Worm (Caenorhabditis elegans): ENCODE data around the gene clec-61.

The clec-61 gene

ce11 chrII:10490329-10490728 is at the start of gene clec-61:
Gene clec-61 (minus strand): TSS chrII:10490537.
- TF ChIP-seq repo-1 (tag; optimal IDR thresholded peaks at IDR 0.05) (no peak), hsf-1 (GFP tag; IDR thresholded peaks at IDR 0.05) (no peak), hmg-20 (GFP tag; IDR thresholded peaks at IDR 0.05) (no peak), attf-6 (GFP tag; IDR thresholded peaks at IDR 0.05) (no peak), hrde-1 (tag; optimal IDR thresholded peaks at IDR 0.05; ENCODE audit: borderline replicate concordance) (no peak), F57C9.4 (tag; optimal IDR thresholded peaks at IDR 0.05) (no peak), nfyb-1 (GFP tag; IDR thresholded peaks at IDR 0.05) (no peak), B0336.3 (GFP tag; IDR thresholded peaks at IDR 0.05) (no peak), madf-3 (GFP tag; IDR thresholded peaks at IDR 0.05) (no peak), nhr-80 (tag; optimal IDR thresholded peaks at IDR 0.05) (no peak), dox-1 (GFP tag; IDR thresholded peaks at IDR 0.05) (no peak), ekl-4 (GFP tag; IDR thresholded peaks at IDR 0.05) (no peak), zim-3 (tag; optimal IDR thresholded peaks at IDR 0.05) (no peak), K12H6.12 (tag; optimal IDR thresholded peaks at IDR 0.05) (no peak)

- TF ChIP-seq tlf-1 (GFP tag; optimal IDR thresholded peaks at IDR 0.05), result no peak
- TF ChIP-seq gei-17 (GFP tag; optimal IDR thresholded peaks at IDR 0.05), result no peak
- no peak for TF ChIP-seq bed-2 (GFP tag; IDR thresholded peaks at IDR 0.05)
- no peak for TF ChIP-seq lin-26 (GFP tag; IDR thresholded peaks at IDR 0.05)
- no peak for TF ChIP-seq madf-8 (GFP tag; conservative IDR thresholded peaks at IDR 0.05)
- TF ChIP-seq hrde-1 (tag; optimal IDR thresholded peaks at IDR 0.05; ENCODE audit: borderline replicate concordance), result peak; percentile 5
- no peak for TF ChIP-seq C06A6.2 (GFP tag; conservative IDR thresholded peaks at IDR 0.05)
Measured at ce11 chrII:10539232-10539631, 48.9 kb upstream of the clec-61 start, which contains the start of gene R166.3. Gene R166.3 (minus strand): TSS chrII:10539332.

DNA sequence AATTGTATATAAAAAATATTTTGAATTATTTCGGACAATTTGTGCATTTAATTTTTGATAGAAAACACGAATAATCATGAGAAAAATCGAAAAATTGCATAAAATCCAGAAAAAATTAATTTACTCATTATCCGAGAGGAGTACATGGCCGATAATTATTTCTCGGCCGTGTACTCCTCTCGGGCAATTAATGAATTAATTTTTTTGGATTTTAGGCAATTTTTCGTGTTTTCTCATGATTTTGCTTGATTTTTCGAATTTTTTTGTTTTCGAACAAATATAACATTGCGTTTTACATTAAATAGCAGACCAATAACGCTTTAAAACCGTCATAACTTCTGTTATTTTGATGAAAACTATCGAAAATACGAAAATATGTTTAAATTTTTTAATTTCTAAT is 47.7 kb upstream of the clec-61 start:
- TF ChIP-seq nfyb-1 (GFP tag; IDR thresholded peaks at IDR 0.05), result no peak
- no peak for TF ChIP-seq ceh-91 (GFP tag; IDR thresholded peaks at IDR 0.05)
- TF ChIP-seq lir-1 (GFP tag; conservative IDR thresholded peaks at IDR 0.05), result no peak
- TF ChIP-seq nfya-1 (tag; optimal IDR thresholded peaks at IDR 0.05; ENCODE audit: borderline replicate concordance, insufficient read depth), result no peak
- TF ChIP-seq D2030.7 (GFP tag; IDR thresholded peaks at IDR 0.05), result peak; percentile 45
- no peak for TF ChIP-seq rpc-1 (optimal IDR thresholded peaks at IDR 0.05)
- TF ChIP-seq rpc-1 (tag; optimal IDR thresholded peaks at IDR 0.05), result no peak
- TF ChIP-seq ceh-40 (GFP tag; IDR thresholded peaks at IDR 0.05), result no peak
- 0 out of 2 replicates have a peak, but pooled peaks have one; percentile 53 for TF ChIP-seq Y79H2A.3 (GFP tag; conservative IDR thresholded peaks at IDR 0.05)
- TF ChIP-seq ZK185.1 (tag; optimal IDR thresholded peaks at IDR 0.05; ENCODE audit: poor library complexity, severe bottlenecking), result peak; percentile 73
- no peak for TF ChIP-seq xnd-1 (tag; optimal IDR thresholded peaks at IDR 0.05)
- no peak for TF ChIP-seq chd-7 (tag; optimal IDR thresholded peaks at IDR 0.05)
- TF ChIP-seq madf-3 (GFP tag; IDR thresholded peaks at IDR 0.05), result no peak
- TF ChIP-seq rec-8 (tag; optimal IDR thresholded peaks at IDR 0.05), result peak; percentile 19 to 45
- peak; percentile 31 for TF ChIP-seq athp-1 (tag; optimal IDR thresholded peaks at IDR 0.05)
- no peak for TF ChIP-seq ztf-26 (tag; optimal IDR thresholded peaks at IDR 0.05)
- TF ChIP-seq egl-44 (GFP tag; IDR thresholded peaks at IDR 0.05), result no peak
- TF ChIP-seq attf-3 (GFP tag; conservative IDR thresholded peaks at IDR 0.05), result 0 out of 2 replicates have a peak, but pooled peaks have one; percentile 11
- no peak for TF ChIP-seq cebp-1 (GFP tag; IDR thresholded peaks at IDR 0.05)
- TF ChIP-seq cebp-1 (tag; optimal IDR thresholded peaks at IDR 0.05), result peak; percentile 15
- no peak for TF ChIP-seq akir-1 (GFP tag; optimal IDR thresholded peaks at IDR 0.05)
- no peak for TF ChIP-seq egl-18 (GFP tag; IDR thresholded peaks at IDR 0.05)
- TF ChIP-seq unc-130 (GFP tag; optimal IDR thresholded peaks at IDR 0.05), result peak; percentile 80
- TF ChIP-seq lin-40 (tag; optimal IDR thresholded peaks at IDR 0.05), result peak; percentile 31
- 0 out of 2 replicates have a peak, but pooled peaks have one; percentile 39 for TF ChIP-seq K11D2.4 (GFP tag; IDR thresholded peaks at IDR 0.05)
- TF ChIP-seq F33H1.4 (GFP tag; IDR thresholded peaks at IDR 0.05), result peak; percentile 40
- no peak for TF ChIP-seq ccch-3 (GFP tag; optimal IDR thresholded peaks at IDR 0.05)
- no peak for TF ChIP-seq T07F8.4 (tag; optimal IDR thresholded peaks at IDR 0.05)
- no peak for TF ChIP-seq gei-17 (GFP tag; optimal IDR thresholded peaks at IDR 0.05)
- no peak for TF ChIP-seq egrh-3 (GFP tag; IDR thresholded peaks at IDR 0.05)

Measured in whole organism, young adult.